Fruit fly (Drosophila melanogaster) whole organism, embryonic: ENCODE data around the gene CG13622.

Experiments used
- Adf1 ChIP-seq: fragments of 200-800 bp; sonication (Bioruptor generic); IDR thresholded peaks from 2 replicates; pipeline ENCODE4 v1.3.6; 2022; ENCODE audit warnings: missing biosample characterization, missing genetic modification characterization
- Aef1 ChIP-seq: fragments of 200-800 bp; sonication (Bioruptor generic); IDR thresholded peaks from 3 replicates; pipeline ENCODE4 v1.3.6; 2022; ENCODE audit warnings: missing biosample characterization, missing genetic modification characterization
- B-H2 ChIP-seq: fragments of 200-800 bp; sonication (Bioruptor generic); optimal IDR thresholded peaks from 2 replicates; lab custom pipeline; 2018; ENCODE audit warnings: missing biosample characterization, mild to moderate bottlenecking, missing genetic modification characterization
- CG12155 ChIP-seq: fragments of 200-800 bp; sonication (Bioruptor generic); optimal IDR thresholded peaks from 3 replicates; lab custom pipeline; 2016; ENCODE audit warnings: missing biosample characterization, missing genetic modification characterization
- CG13624 ChIP-seq: fragments of 200-800 bp; sonication (Bioruptor generic); optimal IDR thresholded peaks from 2 replicates; lab custom pipeline; 2016; ENCODE audit warnings: missing biosample characterization, missing genetic modification characterization
- CG1529 ChIP-seq: fragments of 200-800 bp; sonication (Bioruptor generic); optimal IDR thresholded peaks from 3 replicates; lab custom pipeline; 2018; ENCODE audit warnings: missing biosample characterization, missing genetic modification characterization
- CG15514 ChIP-seq: fragments of 200-800 bp; sonication (Bioruptor generic); optimal IDR thresholded peaks from 3 replicates; lab custom pipeline; 2017; ENCODE audit warnings: missing biosample characterization, missing genetic modification characterization, mild to moderate bottlenecking, moderate library complexity, missing genetic modification reagents
- CG17359 ChIP-seq: fragments of 200-800 bp; sonication (Bioruptor generic); optimal IDR thresholded peaks from 3 replicates; lab custom pipeline; 2018; ENCODE audit warnings: missing biosample characterization, mild to moderate bottlenecking, missing genetic modification characterization, moderate library complexity
- CG17385 ChIP-seq: fragments of 200-800 bp; sonication (Bioruptor generic); optimal IDR thresholded peaks from 3 replicates; lab custom pipeline; 2018; ENCODE audit warnings: missing biosample characterization, mild to moderate bottlenecking, missing genetic modification characterization
- CG2120 ChIP-seq: fragments of 200-800 bp; sonication (Bioruptor generic); optimal IDR thresholded peaks from 3 replicates; lab custom pipeline; 2016; ENCODE audit warnings: missing biosample characterization, missing genetic modification characterization
- CG2875 ChIP-seq: fragments of 200-800 bp; sonication (Bioruptor generic); optimal IDR thresholded peaks from 2 replicates; lab custom pipeline; 2017; ENCODE audit warnings: missing biosample characterization, mild to moderate bottlenecking, missing genetic modification characterization, missing genetic modification reagents
- CG31388 ChIP-seq: fragments of 200-800 bp; sonication (Bioruptor generic); optimal IDR thresholded peaks from 2 replicates; lab custom pipeline; 2016; ENCODE audit warnings: missing biosample characterization, missing genetic modification characterization
- CG34376 ChIP-seq: fragments of 200-800 bp; sonication (Bioruptor generic); optimal IDR thresholded peaks from 2 replicates; lab custom pipeline; 2018; ENCODE audit warnings: missing biosample characterization, mild to moderate bottlenecking, missing genetic modification characterization
- CG3726 ChIP-seq: fragments of 200-800 bp; sonication (Bioruptor generic); IDR thresholded peaks from 3 replicates; pipeline ENCODE4, ENCODE4 v1.3.6; 2022; ENCODE audit warnings: missing biosample characterization, missing genetic modification characterization
- CG4820 ChIP-seq: fragments of 200-800 bp; sonication (Bioruptor generic); optimal IDR thresholded peaks from 3 replicates; lab custom pipeline; 2016; ENCODE audit warnings: missing biosample characterization, missing genetic modification characterization
- CG6689 ChIP-seq: fragments of 200-800 bp; sonication (Bioruptor generic); IDR thresholded peaks from 2 replicates; pipeline ENCODE4 v1.3.6; 2022; ENCODE audit warnings: missing biosample characterization, missing genetic modification characterization
- CG7357 ChIP-seq: fragments of 200-800 bp; sonication (Bioruptor generic); IDR thresholded peaks from 3 replicates; pipeline ENCODE4 v1.3.6; 2022; ENCODE audit warnings: missing biosample characterization, missing genetic modification characterization
- CG8290 ChIP-seq, 3 experiments: fragments of 200-800 bp; sonication (Bioruptor generic); optimal IDR thresholded peaks; 2 replicates each; lab custom pipeline; 2016 to 2019; ENCODE audit warnings: missing biosample characterization in 3 of 3, missing genetic modification characterization in 3 of 3, mild to moderate bottlenecking in 2 of 3, moderate library complexity in 1 of 3
- CG8388 ChIP-seq: fragments of 200-800 bp; sonication (Bioruptor generic); optimal IDR thresholded peaks from 2 replicates; lab custom pipeline; 2019; ENCODE audit warnings: missing biosample characterization, mild to moderate bottlenecking, missing genetic modification characterization, moderate library complexity
- CkIIα-i1 ChIP-seq: fragments of 200-800 bp; sonication (Bioruptor generic); IDR thresholded peaks from 2 replicates; pipeline ENCODE4 v1.3.6; 2022; ENCODE audit warnings: missing biosample characterization, missing genetic modification characterization
- Dbx ChIP-seq: fragments of 200-800 bp; sonication (Bioruptor generic); IDR thresholded peaks from 3 replicates; pipeline ENCODE4 v1.3.6; 2022; ENCODE audit warnings: missing biosample characterization, missing genetic modification characterization
- HLH54F ChIP-seq: fragments of 200-800 bp; sonication (Bioruptor generic); optimal IDR thresholded peaks from 3 replicates; lab custom pipeline; 2016; ENCODE audit warnings: missing biosample characterization, missing genetic modification characterization
- Jarid2 ChIP-seq: fragments of 200-800 bp; sonication (Bioruptor generic); optimal IDR thresholded peaks from 3 replicates; lab custom pipeline; 2017; ENCODE audit warnings: mild to moderate bottlenecking, missing biosample characterization, missing genetic modification reagents, missing genetic modification characterization
- Lhr ChIP-seq: fragments of 200-800 bp; sonication (Bioruptor generic); optimal IDR thresholded peaks from 3 replicates; lab custom pipeline; 2017; ENCODE audit warnings: mild to moderate bottlenecking, missing biosample characterization, missing genetic modification reagents, missing genetic modification characterization
- Mad ChIP-seq: fragments of 200-800 bp; sonication (Bioruptor generic); optimal IDR thresholded peaks from 2 replicates; lab custom pipeline; 2016; ENCODE audit warnings: missing biosample characterization, missing genetic modification characterization
- Med ChIP-seq: fragments of 200-800 bp; sonication (Bioruptor generic); peaks from one replicate; lab custom pipeline; 2016; ENCODE audit warnings: missing biosample characterization, missing genetic modification characterization, mild to moderate bottlenecking, inconsistent platforms, moderate library complexity
- Mrtf ChIP-seq: fragments of 200-800 bp; sonication (Bioruptor generic); IDR thresholded peaks from 3 replicates; pipeline ENCODE4 v1.3.6; 2022; ENCODE audit warnings: missing biosample characterization, missing genetic modification characterization
- NFAT ChIP-seq: fragments of 200-800 bp; sonication (Bioruptor generic); IDR thresholded peaks from 2 replicates; pipeline ENCODE4 v1.3.6; 2022; ENCODE audit warnings: missing biosample characterization, missing genetic modification characterization
- Nf-YC ChIP-seq: fragments of 200-800 bp; optimal IDR thresholded peaks from 3 replicates; lab custom pipeline; 2019; ENCODE audit warnings: missing biosample characterization, mild to moderate bottlenecking, missing genetic modification characterization, moderate library complexity
- Oaz ChIP-seq: fragments of 200-800 bp; sonication (Bioruptor generic); IDR thresholded peaks from 2 replicates; pipeline ENCODE4 v1.3.6; 2022; ENCODE audit warnings: missing biosample characterization, missing genetic modification characterization
- Oli ChIP-seq: fragments of 200-800 bp; sonication (Bioruptor generic); optimal IDR thresholded peaks from 2 replicates; lab custom pipeline; 2018; ENCODE audit warnings: missing biosample characterization, mild to moderate bottlenecking, missing genetic modification characterization, moderate library complexity
- TFAM ChIP-seq: fragments of 200-800 bp; sonication (Bioruptor generic); optimal IDR thresholded peaks from 2 replicates; lab custom pipeline; 2017; ENCODE audit warnings: missing biosample characterization, missing genetic modification characterization, inconsistent platforms
- aop ChIP-seq: fragments of 200-800 bp; sonication (Bioruptor generic); IDR thresholded peaks from 2 replicates; pipeline ENCODE4 v1.3.6; 2022; ENCODE audit warnings: missing biosample characterization, missing genetic modification characterization
- chm ChIP-seq: fragments of 200-800 bp; sonication (Bioruptor generic); IDR thresholded peaks from 2 replicates; pipeline ENCODE4 v1.3.6; 2022; ENCODE audit warnings: missing biosample characterization, missing genetic modification characterization
- en ChIP-seq: fragments of 200-800 bp; sonication (Bioruptor generic); optimal IDR thresholded peaks from 2 replicates; lab custom pipeline; 2016; ENCODE audit warnings: missing biosample characterization, missing genetic modification characterization
- fd96Cb ChIP-seq: fragments of 200-800 bp; sonication (Bioruptor generic); optimal IDR thresholded peaks from 2 replicates; lab custom pipeline; 2018; ENCODE audit warnings: missing biosample characterization, mild to moderate bottlenecking, missing genetic modification characterization, moderate library complexity
- gem ChIP-seq: fragments of 200-800 bp; sonication (Bioruptor generic); optimal IDR thresholded peaks from 2 replicates; lab custom pipeline; 2019; ENCODE audit warnings: missing biosample characterization, mild to moderate bottlenecking, missing genetic modification characterization, moderate library complexity
- grn ChIP-seq: fragments of 200-800 bp; sonication (Bioruptor generic); optimal IDR thresholded peaks from 3 replicates; lab custom pipeline; 2017; ENCODE audit warnings: missing biosample characterization, missing genetic modification characterization
- hbn ChIP-seq: fragments of 200-800 bp; sonication (Bioruptor generic); IDR thresholded peaks from 2 replicates; pipeline ENCODE4 v1.3.6; 2022; ENCODE audit warnings: missing biosample characterization, missing genetic modification characterization; ENCODE audit not compliant: partially characterized antibody
- insv ChIP-seq, 2 experiments: fragments of 200-800 bp; sonication (Bioruptor generic); optimal IDR thresholded peaks; 3 replicates each; lab custom pipeline; 2016 to 2018; ENCODE audit warnings: missing biosample characterization in 2 of 2, missing genetic modification characterization in 2 of 2
- lab ChIP-seq: fragments of 200-800 bp; sonication (Bioruptor generic); optimal IDR thresholded peaks from 3 replicates; lab custom pipeline; 2017; ENCODE audit warnings: missing biosample characterization, missing genetic modification characterization, mild to moderate bottlenecking, moderate library complexity, missing genetic modification reagents
- lilli ChIP-seq: fragments of 200-800 bp; sonication (Bioruptor generic); optimal IDR thresholded peaks from 3 replicates; lab custom pipeline; 2016; ENCODE audit warnings: missing biosample characterization, missing genetic modification characterization
- p53 ChIP-seq: fragments of 200-800 bp; sonication (Bioruptor generic); optimal IDR thresholded peaks from 2 replicates; lab custom pipeline; 2016; ENCODE audit warnings: missing biosample characterization, missing genetic modification characterization
- pnt ChIP-seq: fragments of 200-800 bp; sonication (Bioruptor generic); optimal IDR thresholded peaks from 3 replicates; lab custom pipeline; 2016; ENCODE audit warnings: missing biosample characterization, missing genetic modification characterization
- prd ChIP-seq, 3 experiments: fragments of >200 bp in 2 of 3; fragments of 200-800 bp in 1 of 3; sonication (Bioruptor generic) in 1 of 3; optimal IDR thresholded peaks in 2 of 3; IDR thresholded peaks in 1 of 3; 2 replicates in 2 of 3; 3 replicates in 1 of 3; pipeline versions ENCODE4 v1.3.6 to Lab custom; 2017 to 2022; ENCODE audit warnings: missing biosample characterization in 1 of 3, missing genetic modification characterization in 1 of 3
- sisA ChIP-seq: fragments of 200-800 bp; sonication (Bioruptor generic); IDR thresholded peaks from 2 replicates; pipeline ENCODE4 v1.3.6; 2022; ENCODE audit warnings: missing biosample characterization, missing genetic modification characterization
- unc-4 ChIP-seq: fragments of 200-800 bp; sonication (Bioruptor generic); IDR thresholded peaks from 2 replicates; pipeline ENCODE4 v1.3.6; 2022; ENCODE audit warnings: missing biosample characterization, missing genetic modification characterization; ENCODE audit not compliant: partially characterized antibody
- wek ChIP-seq: fragments of 200-800 bp; sonication (Bioruptor generic); optimal IDR thresholded peaks from 3 replicates; lab custom pipeline; 2018; ENCODE audit warnings: missing biosample characterization, mild to moderate bottlenecking, missing genetic modification characterization, moderate library complexity
- zen ChIP-seq: fragments of 200-800 bp; sonication (Bioruptor generic); optimal IDR thresholded peaks from 3 replicates; lab custom pipeline; 2018; ENCODE audit warnings: missing biosample characterization, mild to moderate bottlenecking, missing genetic modification characterization, moderate library complexity
- zfh1 ChIP-seq: fragments of 200-800 bp; sonication (Bioruptor generic); IDR thresholded peaks from 3 replicates; pipeline ENCODE4 v1.3.6; 2022; ENCODE audit warnings: missing biosample characterization, missing genetic modification characterization

CG13622 gene

dm6 chr3R:24564191-24564798 lies 40.8 kb upstream of the CG13622 start (continued):
- no peak for TF ChIP-seq p53 (GFP tag; lab: Kevin White, UChicago)
- TF ChIP-seq zfh1 = no peak
- no peak for TF ChIP-seq Mrtf
- TF ChIP-seq TFAM (GFP tag; lab: Kevin White, UChicago) = no peak
- peak; percentile 28 for TF ChIP-seq lab (GFP tag; lab: Kevin White, UChicago)
- no peak for TF ChIP-seq Oli (tag; lab: Kevin White, UChicago)
- TF ChIP-seq CG8290 (GFP tag; optimal IDR thresholded peaks at IDR 0.05; lab: Kevin White, UChicago) = no peak
- peak in 1 of 2 experiments; percentile 37 for TF ChIP-seq CG8290 (tag; optimal IDR thresholded peaks at IDR 0.05; lab: Kevin White, UChicago)
- TF ChIP-seq NFAT (GFP tag; lab: Robert Waterston, UW) = no peak
- no peak for TF ChIP-seq CG8388 (GFP tag; lab: Kevin White, UChicago)
- no peak for TF ChIP-seq gem (tag; lab: Kevin White, UChicago)
- no peak for TF ChIP-seq CG3726
- no peak for TF ChIP-seq lilli (GFP tag; lab: Kevin White, UChicago)
- no peak for TF ChIP-seq CG4820 (GFP tag; lab: Kevin White, UChicago)
- no peak for TF ChIP-seq CG7357 (GFP tag; lab: Robert Waterston, UW)
- TF ChIP-seq fd96Cb = no peak
- no peak for TF ChIP-seq CkIIα-i1 (GFP tag; lab: Robert Waterston, UW)
- TF ChIP-seq insv (GFP tag; optimal IDR thresholded peaks at IDR 0.05; lab: Kevin White, UChicago) = no peak
- peak; percentile 95 for TF ChIP-seq grn (GFP tag; lab: Kevin White, UChicago)
- no peak for TF ChIP-seq aop
- TF ChIP-seq CG31388 (GFP tag; lab: Kevin White, UChicago) = no peak
- no peak for TF ChIP-seq CG15514 (GFP tag; lab: Kevin White, UChicago)
- no peak for TF ChIP-seq en (GFP tag; lab: Kevin White, UChicago)
- no peak for TF ChIP-seq CG12155 (GFP tag; lab: Kevin White, UChicago)
- no peak for TF ChIP-seq HLH54F (GFP tag; lab: Kevin White, UChicago)
- no peak for TF ChIP-seq pnt (GFP tag; lab: Kevin White, UChicago)
- no peak for TF ChIP-seq prd (optimal IDR thresholded peaks at IDR 0.05; lab: Kevin White, UChicago)
- no peak for TF ChIP-seq prd (GFP tag; IDR thresholded peaks at IDR 0.05; lab: Robert Waterston, UW)
- TF ChIP-seq B-H2 (GFP tag; lab: Kevin White, UChicago) = no peak
- TF ChIP-seq wek (GFP tag; lab: Kevin White, UChicago) = no peak
- TF ChIP-seq Jarid2 = no peak
- TF ChIP-seq CG17385 (GFP tag; lab: Kevin White, UChicago) = no peak
- no peak for TF ChIP-seq CG17359 (tag; lab: Kevin White, UChicago)
- peak; percentile 73 for TF ChIP-seq CG34376 (GFP tag; lab: Kevin White, UChicago)
- no peak for TF ChIP-seq hbn (GFP tag; lab: Robert Waterston, UW)
- TF ChIP-seq Med = peak; percentile 76
- no peak for TF ChIP-seq Aef1 (GFP tag; lab: Robert Waterston, UW)
- TF ChIP-seq Dbx (GFP tag; lab: Robert Waterston, UW) = peak; percentile 27; the same call in 1 of the 3 replicates
- TF ChIP-seq Mad (GFP tag; lab: Kevin White, UChicago) = no peak
- no peak for TF ChIP-seq CG2875 (GFP tag; lab: Kevin White, UChicago)
- TF ChIP-seq CG13624 (GFP tag; lab: Kevin White, UChicago) = no peak
- TF ChIP-seq chm (GFP tag; lab: Robert Waterston, UW) = no peak
- no peak for TF ChIP-seq CG1529 (GFP tag; lab: Kevin White, UChicago)
- TF ChIP-seq Nf-YC (tag; lab: Kevin White, UChicago) = peak; percentile 46
- no peak for TF ChIP-seq Oaz (GFP tag; lab: Robert Waterston, UW)
- TF ChIP-seq zen (tag; lab: Kevin White, UChicago) = no peak
- no peak for TF ChIP-seq CG2120 (GFP tag; lab: Kevin White, UChicago)
- TF ChIP-seq unc-4 = no peak
- no peak for TF ChIP-seq Lhr
- no peak for TF ChIP-seq CG6689 (GFP tag; lab: Robert Waterston, UW)
- no peak for TF ChIP-seq sisA (GFP tag; lab: Robert Waterston, UW)
- no peak for TF ChIP-seq Adf1 (GFP tag; lab: Robert Waterston, UW)
